Fruit fly (Drosophila melanogaster): ENCODE measurements around the gene nej.

Gene nej

DNA sequence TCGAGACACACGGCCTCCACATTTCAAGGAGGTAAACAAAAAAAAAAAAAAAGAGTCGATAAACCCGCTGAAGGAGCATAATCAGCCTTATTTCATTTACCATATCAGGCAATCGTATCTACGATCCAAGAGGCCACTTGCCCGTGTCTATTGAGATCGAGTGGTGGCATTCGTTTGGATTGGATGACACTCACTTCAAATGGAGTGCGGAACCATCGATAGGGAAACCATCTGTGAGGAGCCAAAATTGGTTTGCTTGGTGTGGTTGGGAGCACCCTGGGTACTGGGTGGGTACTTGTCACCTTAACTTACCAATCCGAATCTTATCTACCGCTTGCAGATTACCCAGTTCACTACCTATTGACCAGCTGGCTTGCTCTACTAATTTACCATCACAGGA is 23.2 kb downstream of the nej start:
- no peak for TF ChIP-seq CG7101 (tag; optimal IDR thresholded peaks at IDR 0.05)
- no peak for TF ChIP-seq Mnt (GFP tag; optimal IDR thresholded peaks at IDR 0.05)
- TF ChIP-seq Hr96 (GFP tag; optimal IDR thresholded peaks at IDR 0.05), result no peak
- TF ChIP-seq cnc (optimal IDR thresholded peaks at IDR 0.05), result no peak
- TF ChIP-seq CG5204 (GFP tag; optimal IDR thresholded peaks at IDR 0.05), result no peak
- TF ChIP-seq CG1620 (GFP tag; optimal IDR thresholded peaks at IDR 0.05), result no peak
- no peak for TF ChIP-seq toe (GFP tag; optimal IDR thresholded peaks at IDR 0.05)
- no peak for TF ChIP-seq CG33017 (tag; optimal IDR thresholded peaks at IDR 0.05)
- no peak for TF ChIP-seq kay (GFP tag; ENCODE audit: borderline replicate concordance)
- no peak for TF ChIP-seq CG7045 (GFP tag; optimal IDR thresholded peaks at IDR 0.05)
- no peak for TF ChIP-seq CG12768 (GFP tag; optimal IDR thresholded peaks at IDR 0.05)
- no peak for TF ChIP-seq pad (GFP tag; optimal IDR thresholded peaks at IDR 0.05)
- no peak for TF ChIP-seq cic (GFP tag; optimal IDR thresholded peaks at IDR 0.05)
- no peak for TF ChIP-seq CG14711 (tag; optimal IDR thresholded peaks at IDR 0.05)
- no peak for TF ChIP-seq tj (GFP tag; optimal IDR thresholded peaks at IDR 0.05)
- TF ChIP-seq CG11617 (GFP tag; optimal IDR thresholded peaks at IDR 0.05), result no peak
- no peak for TF ChIP-seq Crg-1 (GFP tag; optimal IDR thresholded peaks at IDR 0.05)
- no peak for TF ChIP-seq ovo (GFP tag; optimal IDR thresholded peaks at IDR 0.05)
- no peak for TF ChIP-seq Clk (GFP tag; optimal IDR thresholded peaks at IDR 0.05)

DNA sequence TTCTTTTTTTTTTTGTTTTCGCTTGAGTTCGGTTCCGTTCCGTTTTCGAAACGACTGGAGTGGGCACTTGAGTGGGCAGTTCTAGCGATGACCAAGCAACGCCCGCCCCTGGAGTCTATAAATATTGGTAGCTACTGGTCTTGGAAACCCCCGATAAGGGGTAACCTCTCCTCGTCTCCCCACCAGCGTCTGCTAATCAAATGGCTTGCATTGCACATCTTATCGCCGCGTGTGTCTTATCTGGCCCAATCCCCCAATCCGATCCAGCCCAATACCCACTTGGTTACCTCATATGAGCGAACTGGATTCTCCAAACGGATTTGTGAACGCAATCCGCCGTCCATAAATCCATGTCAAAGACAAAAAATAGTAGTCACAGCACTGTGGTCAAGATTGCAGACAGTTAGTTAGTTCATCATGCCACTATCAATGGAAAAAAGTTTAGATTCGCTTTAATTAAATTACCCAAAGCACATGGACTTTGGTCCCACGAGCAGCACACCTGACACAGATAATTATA is 24.0 kb downstream of the nej start, which contains the start of gene CG3106:
CG3106 (minus strand) TSS at position 107 of the 520 bp plus-strand sequence.
- TF ChIP-seq CG1620 (GFP tag; optimal IDR thresholded peaks at IDR 0.05) (no peak), CG12768 (GFP tag; optimal IDR thresholded peaks at IDR 0.05) (no peak), CG14711 (tag; optimal IDR thresholded peaks at IDR 0.05) (no peak), cnc (optimal IDR thresholded peaks at IDR 0.05) (no peak), cic (GFP tag; optimal IDR thresholded peaks at IDR 0.05) (no peak), CG7101 (tag; optimal IDR thresholded peaks at IDR 0.05) (no peak), kay (GFP tag; ENCODE audit: borderline replicate concordance) (no peak), CG5204 (GFP tag; optimal IDR thresholded peaks at IDR 0.05) (no peak), tj (GFP tag; optimal IDR thresholded peaks at IDR 0.05) (no peak), CG11617 (GFP tag; optimal IDR thresholded peaks at IDR 0.05) (no peak), Hr96 (GFP tag; optimal IDR thresholded peaks at IDR 0.05) (no peak), toe (GFP tag; optimal IDR thresholded peaks at IDR 0.05) (no peak), ovo (GFP tag; optimal IDR thresholded peaks at IDR 0.05) (no peak), CG33017 (tag; optimal IDR thresholded peaks at IDR 0.05) (no peak), Crg-1 (GFP tag; optimal IDR thresholded peaks at IDR 0.05) (no peak), pad (GFP tag; optimal IDR thresholded peaks at IDR 0.05) (no peak), Clk (GFP tag; optimal IDR thresholded peaks at IDR 0.05) (no peak), bab1 (GFP tag; optimal IDR thresholded peaks at IDR 0.05) (no peak), Mnt (GFP tag; optimal IDR thresholded peaks at IDR 0.05) (no peak)

DNA sequence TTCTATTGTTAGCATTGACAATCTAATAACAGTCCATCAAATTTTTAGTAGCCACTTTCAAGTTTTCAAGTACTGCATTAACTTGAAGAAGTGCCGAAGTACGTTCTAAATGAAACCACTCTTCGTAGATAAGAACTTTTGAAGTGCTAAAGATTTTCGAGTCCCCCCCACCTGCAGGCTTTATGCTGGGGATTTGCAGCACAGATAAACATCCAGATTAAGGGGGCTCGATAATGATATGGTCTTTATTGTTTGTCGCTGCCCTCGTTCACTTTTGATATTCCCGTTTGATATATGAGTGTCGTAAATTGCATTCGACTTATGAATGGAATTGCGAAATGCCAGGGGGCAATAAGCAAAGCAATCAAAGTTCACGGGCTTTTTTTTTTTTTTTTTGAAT is 25.4 kb downstream of the nej start:
- TF ChIP-seq CG7045 (GFP tag; optimal IDR thresholded peaks at IDR 0.05) (no peak), kay (GFP tag; ENCODE audit: borderline replicate concordance) (no peak), CG7101 (tag; optimal IDR thresholded peaks at IDR 0.05) (no peak), toe (GFP tag; optimal IDR thresholded peaks at IDR 0.05) (no peak), Hr96 (GFP tag; optimal IDR thresholded peaks at IDR 0.05) (no peak), CG1620 (GFP tag; optimal IDR thresholded peaks at IDR 0.05) (no peak), Crg-1 (GFP tag; optimal IDR thresholded peaks at IDR 0.05) (no peak), CG12768 (GFP tag; optimal IDR thresholded peaks at IDR 0.05) (no peak)

DNA sequence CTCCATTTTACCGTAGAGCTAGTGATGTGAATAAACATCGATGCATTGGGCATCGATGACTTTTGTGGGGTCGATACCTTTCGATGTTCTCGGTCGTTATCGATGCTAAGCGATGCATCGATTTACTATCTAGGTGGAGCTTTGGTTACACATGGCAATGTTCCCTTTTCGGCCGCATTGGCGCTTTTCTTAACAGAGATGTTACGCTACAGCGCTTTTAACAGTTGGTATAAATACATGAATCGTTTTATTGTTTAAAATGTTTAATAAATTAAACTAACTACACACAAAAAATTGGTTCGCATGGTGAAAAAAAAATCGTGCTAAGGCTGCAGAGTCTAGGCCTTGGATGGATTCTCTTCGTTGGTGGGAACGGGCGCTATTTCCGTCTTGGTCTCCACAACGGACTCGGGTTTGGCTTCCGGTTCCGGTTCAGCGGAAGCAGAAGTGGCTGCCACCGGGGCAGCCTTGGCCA is 28.0 kb downstream of the nej start, which contains the start of gene Ptpmeg2:
Ptpmeg2 (minus strand) TSS at position 281 of the 475 bp plus-strand sequence.
- TF ChIP-seq cic (GFP tag; optimal IDR thresholded peaks at IDR 0.05) (peak; percentile 2), pad (GFP tag; optimal IDR thresholded peaks at IDR 0.05) (peak; percentile 54), CG7045 (GFP tag; optimal IDR thresholded peaks at IDR 0.05) (no peak), toe (GFP tag; optimal IDR thresholded peaks at IDR 0.05) (peak; percentile 27), CG5204 (GFP tag; optimal IDR thresholded peaks at IDR 0.05) (peak; percentile 13), cnc (optimal IDR thresholded peaks at IDR 0.05) (no peak), tj (GFP tag; optimal IDR thresholded peaks at IDR 0.05) (peak; percentile 21), CG33017 (tag; optimal IDR thresholded peaks at IDR 0.05) (peak; percentile 8), CG14711 (tag; optimal IDR thresholded peaks at IDR 0.05) (peak; percentile 57), CG11617 (GFP tag; optimal IDR thresholded peaks at IDR 0.05) (peak; percentile 15), CG1620 (GFP tag; optimal IDR thresholded peaks at IDR 0.05) (peak; percentile 73), Hr96 (GFP tag; optimal IDR thresholded peaks at IDR 0.05) (peak; percentile 69), Crg-1 (GFP tag; optimal IDR thresholded peaks at IDR 0.05) (peak; percentile 75), kay (GFP tag; ENCODE audit: borderline replicate concordance) (no peak), bab1 (GFP tag; optimal IDR thresholded peaks at IDR 0.05) (peak; percentile 86), ovo (GFP tag; optimal IDR thresholded peaks at IDR 0.05) (peak; percentile 62), Mnt (GFP tag; optimal IDR thresholded peaks at IDR 0.05) (peak; percentile 75), Clk (GFP tag; optimal IDR thresholded peaks at IDR 0.05) (no peak), CG7101 (tag; optimal IDR thresholded peaks at IDR 0.05) (peak; percentile 66), CG12768 (GFP tag; optimal IDR thresholded peaks at IDR 0.05) (no peak)

DNA sequence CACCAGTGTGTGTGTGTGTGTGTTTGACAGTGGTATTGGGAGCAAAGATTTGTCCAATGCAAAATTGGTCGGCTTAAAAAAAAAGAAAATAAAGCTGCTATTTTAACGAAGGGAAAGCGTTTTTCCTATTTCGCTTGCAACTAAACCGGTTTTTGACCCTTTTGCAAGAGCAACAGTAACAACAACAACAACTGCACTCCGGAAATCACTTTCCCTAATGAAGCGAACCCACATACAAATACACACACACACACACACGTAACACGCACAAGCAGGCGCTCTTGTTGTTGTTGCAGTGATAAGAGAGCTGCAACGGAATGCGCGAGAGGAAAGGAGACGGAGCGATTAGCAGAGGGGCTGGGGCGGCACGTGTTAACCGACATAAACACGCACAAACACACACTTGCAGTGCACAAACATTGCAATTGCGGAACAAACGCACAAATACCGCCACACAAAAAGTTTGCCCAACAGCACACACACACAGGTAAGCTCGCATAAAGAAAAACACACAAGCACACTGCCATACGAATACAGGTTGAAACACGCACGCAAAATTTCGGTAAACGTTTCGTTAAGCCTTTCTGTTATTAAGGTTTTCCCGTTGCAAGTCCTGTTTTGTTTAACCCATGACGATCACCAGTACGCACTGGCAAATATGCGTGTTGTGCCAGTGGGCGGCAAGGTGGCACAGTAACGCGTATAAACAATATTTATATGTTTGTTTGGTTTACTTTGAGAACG is 28.6 kb downstream of the nej start:
- peak; percentile 69 for TF ChIP-seq pad (GFP tag; optimal IDR thresholded peaks at IDR 0.05)
- TF ChIP-seq CG7045 (GFP tag; optimal IDR thresholded peaks at IDR 0.05), result no peak
- TF ChIP-seq tj (GFP tag; optimal IDR thresholded peaks at IDR 0.05), result peak; percentile 23
- TF ChIP-seq cnc (optimal IDR thresholded peaks at IDR 0.05), result no peak
- TF ChIP-seq cic (GFP tag; optimal IDR thresholded peaks at IDR 0.05), result peak; percentile 13
- TF ChIP-seq Mnt (GFP tag; optimal IDR thresholded peaks at IDR 0.05), result peak; percentile 91
- peak; percentile 15 for TF ChIP-seq Crg-1 (GFP tag; optimal IDR thresholded peaks at IDR 0.05)
- TF ChIP-seq Hr96 (GFP tag; optimal IDR thresholded peaks at IDR 0.05), result no peak
- TF ChIP-seq CG7101 (tag; optimal IDR thresholded peaks at IDR 0.05), result no peak
- no peak for TF ChIP-seq Clk (GFP tag; optimal IDR thresholded peaks at IDR 0.05)
